Fruit fly (Drosophila melanogaster): Measurements from ENCODE around the gene TP53INP.

dm6 chr3L:4408313-4409133 lies 1.8 kb downstream of the TP53INP start:
- TF ChIP-seq usp (GFP tag; optimal IDR thresholded peaks at IDR 0.05) (no peak), pan (optimal IDR thresholded peaks at IDR 0.05) (no peak)
